Fruit fly (Drosophila melanogaster) whole organism, embryonic: Measurements from ENCODE around the gene CG10232.

Experiments used
- Awh ChIP-seq: fragments of 200-800 bp; sonication (Bioruptor generic); IDR thresholded peaks from 2 replicates; pipeline ENCODE4, ENCODE4 v1.3.6; 2022; ENCODE audit warnings: missing biosample characterization, missing genetic modification characterization
- CG10462 ChIP-seq: fragments of 200-800 bp; sonication (Bioruptor generic); optimal IDR thresholded peaks from 2 replicates; lab custom pipeline; 2016; ENCODE audit warnings: missing biosample characterization, missing genetic modification characterization
- CG11085 ChIP-seq: fragments of 200-800 bp; sonication (Bioruptor generic); IDR thresholded peaks from 2 replicates; pipeline ENCODE4 v1.3.6; 2022; ENCODE audit warnings: missing biosample characterization, missing genetic modification characterization
- CG12104 ChIP-seq: fragments of 200-800 bp; sonication (Bioruptor generic); optimal IDR thresholded peaks from 3 replicates; lab custom pipeline; 2016; ENCODE audit warnings: missing biosample characterization, missing genetic modification characterization
- CG15601 ChIP-seq: fragments of 200-800 bp; sonication (Bioruptor generic); optimal IDR thresholded peaks from 3 replicates; lab custom pipeline; 2019; ENCODE audit warnings: missing biosample characterization, mild to moderate bottlenecking, missing genetic modification characterization, moderate library complexity
- CG1647 ChIP-seq: fragments of 200-800 bp; sonication (Bioruptor generic); optimal IDR thresholded peaks from 3 replicates; lab custom pipeline; 2016; ENCODE audit warnings: missing biosample characterization, missing genetic modification characterization
- CG16779 ChIP-seq: fragments of 200-800 bp; sonication (Bioruptor generic); IDR thresholded peaks from 2 replicates; pipeline ENCODE4 v1.3.6; 2022; ENCODE audit warnings: missing biosample characterization, missing genetic modification characterization
- CG17359 ChIP-seq: fragments of 200-800 bp; sonication (Bioruptor generic); optimal IDR thresholded peaks from 3 replicates; lab custom pipeline; 2018; ENCODE audit warnings: missing biosample characterization, mild to moderate bottlenecking, missing genetic modification characterization, moderate library complexity
- CG3847 ChIP-seq: fragments of 200-800 bp; sonication (Bioruptor generic); IDR thresholded peaks from 2 replicates; pipeline ENCODE4 v1.3.6; 2022; ENCODE audit warnings: missing biosample characterization, missing genetic modification characterization
- CG4328 ChIP-seq: fragments of 200-800 bp; sonication (Bioruptor generic); optimal IDR thresholded peaks from 3 replicates; lab custom pipeline; 2017; ENCODE audit warnings: missing biosample characterization, missing genetic modification reagents, missing genetic modification characterization
- CG4360 ChIP-seq: fragments of 200-800 bp; sonication (Bioruptor generic); IDR thresholded peaks from 2 replicates; pipeline ENCODE4 v1.3.6; 2022; ENCODE audit warnings: missing biosample characterization, missing genetic modification characterization
- CG4730 ChIP-seq: fragments of 200-800 bp; sonication (Bioruptor generic); IDR thresholded peaks from 2 replicates; pipeline ENCODE4 v1.3.6; 2022; ENCODE audit warnings: missing biosample characterization, missing genetic modification characterization
- CG4854 ChIP-seq: fragments of 200-800 bp; sonication (Bioruptor generic); optimal IDR thresholded peaks from 2 replicates; lab custom pipeline; 2016; ENCODE audit warnings: missing biosample characterization, missing genetic modification characterization, inconsistent platforms
- CG5180 ChIP-seq: fragments of 200-800 bp; sonication (Bioruptor generic); optimal IDR thresholded peaks from 3 replicates; lab custom pipeline; 2017; ENCODE audit warnings: missing biosample characterization, missing genetic modification characterization, mild to moderate bottlenecking, moderate library complexity, missing genetic modification reagents
- CG5245 ChIP-seq: fragments of 200-800 bp; sonication (Bioruptor generic); optimal IDR thresholded peaks from 3 replicates; lab custom pipeline; 2016; ENCODE audit warnings: missing biosample characterization, missing genetic modification characterization
- CG6683 ChIP-seq: fragments of 200-800 bp; sonication (Bioruptor generic); optimal IDR thresholded peaks from 2 replicates; lab custom pipeline; 2017; ENCODE audit warnings: missing biosample characterization, mild to moderate bottlenecking, missing genetic modification characterization, missing genetic modification reagents
- CG8089 ChIP-seq: fragments of 200-800 bp; sonication (Bioruptor generic); optimal IDR thresholded peaks from 3 replicates; lab custom pipeline; 2016; ENCODE audit warnings: missing biosample characterization, missing genetic modification characterization
- CG8478 ChIP-seq: fragments of >200 bp; optimal IDR thresholded peaks from 2 replicates; lab custom pipeline; 2018
- CG9932 ChIP-seq: fragments of 200-800 bp; sonication (Bioruptor generic); IDR thresholded peaks from 2 replicates; pipeline ENCODE4 v1.3.6; 2022; ENCODE audit warnings: missing biosample characterization, missing genetic modification characterization
- CkIIα-i1 ChIP-seq: fragments of 200-800 bp; sonication (Bioruptor generic); IDR thresholded peaks from 2 replicates; pipeline ENCODE4 v1.3.6; 2022; ENCODE audit warnings: missing biosample characterization, missing genetic modification characterization
- CoRest ChIP-seq: fragments of 200-800 bp; sonication (Bioruptor generic); optimal IDR thresholded peaks from 3 replicates; lab custom pipeline; 2018; ENCODE audit warnings: missing biosample characterization, mild to moderate bottlenecking, missing genetic modification characterization, moderate library complexity
- Dp ChIP-seq: fragments of 200-800 bp; sonication (Bioruptor generic); optimal IDR thresholded peaks from 2 replicates; lab custom pipeline; 2018; ENCODE audit warnings: missing biosample characterization, mild to moderate bottlenecking, missing genetic modification characterization, moderate library complexity
- Ets65A ChIP-seq: fragments of 200-800 bp; sonication (Bioruptor generic); peaks from one replicate; lab custom pipeline; 2016; ENCODE audit warnings: missing biosample characterization, missing genetic modification characterization
- HmgD ChIP-seq: fragments of 200-800 bp; sonication (Bioruptor generic); optimal IDR thresholded peaks from 3 replicates; lab custom pipeline; 2016; ENCODE audit warnings: missing biosample characterization, missing genetic modification characterization
- NK7.1 ChIP-seq: fragments of 200-800 bp; sonication (Bioruptor generic); optimal IDR thresholded peaks from 3 replicates; lab custom pipeline; 2016; ENCODE audit warnings: missing biosample characterization, missing genetic modification characterization
- Nf-YA ChIP-seq: fragments of 200-800 bp; sonication (Bioruptor generic); IDR thresholded peaks from 2 replicates; pipeline ENCODE4 v1.3.6; 2022; ENCODE audit warnings: missing biosample characterization, missing genetic modification characterization
- Optix ChIP-seq: fragments of 200-800 bp; sonication (Bioruptor generic); IDR thresholded peaks from 3 replicates; pipeline ENCODE4 v1.3.6; 2022; ENCODE audit warnings: missing biosample characterization, missing genetic modification characterization
- Side ChIP-seq: fragments of 200-800 bp; sonication (Bioruptor generic); optimal IDR thresholded peaks from 2 replicates; lab custom pipeline; 2016; ENCODE audit warnings: missing biosample characterization, missing genetic modification characterization
- Sox100B ChIP-seq: fragments of 200-800 bp; sonication (Bioruptor generic); optimal IDR thresholded peaks from 3 replicates; lab custom pipeline; 2018; ENCODE audit warnings: missing biosample characterization, mild to moderate bottlenecking, missing genetic modification characterization
- Sry-δ ChIP-seq: fragments of 200-800 bp; sonication (Bioruptor generic); optimal IDR thresholded peaks from 2 replicates; lab custom pipeline; 2016; ENCODE audit warnings: missing biosample characterization, missing genetic modification characterization
- ac ChIP-seq: fragments of 200-800 bp; sonication (Bioruptor generic); optimal IDR thresholded peaks from 3 replicates; lab custom pipeline; 2017; ENCODE audit warnings: missing biosample characterization, mild to moderate bottlenecking, missing genetic modification characterization
- chinmo ChIP-seq: fragments of 200-800 bp; sonication (Bioruptor generic); IDR thresholded peaks from 4 replicates; pipeline ENCODE4 v1.3.6; 2022; ENCODE audit warnings: missing biosample characterization, missing genetic modification characterization; ENCODE audit not compliant: partially characterized antibody
- chm ChIP-seq: fragments of 200-800 bp; sonication (Bioruptor generic); IDR thresholded peaks from 2 replicates; pipeline ENCODE4 v1.3.6; 2022; ENCODE audit warnings: missing biosample characterization, missing genetic modification characterization
- dmrt99B ChIP-seq: fragments of 200-800 bp; sonication (Bioruptor generic); optimal IDR thresholded peaks from 2 replicates; lab custom pipeline; 2018; ENCODE audit warnings: missing biosample characterization, mild to moderate bottlenecking, missing genetic modification characterization, moderate library complexity
- fd96Cb ChIP-seq: fragments of 200-800 bp; sonication (Bioruptor generic); optimal IDR thresholded peaks from 2 replicates; lab custom pipeline; 2018; ENCODE audit warnings: missing biosample characterization, mild to moderate bottlenecking, missing genetic modification characterization, moderate library complexity
- gce ChIP-seq: fragments of 200-800 bp; sonication (Bioruptor generic); IDR thresholded peaks from 3 replicates; pipeline ENCODE4 v1.3.6; 2022; ENCODE audit warnings: missing biosample characterization, missing genetic modification characterization
- ken ChIP-seq: fragments of 200-800 bp; sonication (Bioruptor generic); IDR thresholded peaks from 3 replicates; pipeline ENCODE4 v1.3.6; 2022; ENCODE audit warnings: missing biosample characterization, missing genetic modification characterization
- nerfin-2 ChIP-seq: fragments of 200-800 bp; sonication (Bioruptor generic); IDR thresholded peaks from 2 replicates; pipeline ENCODE4 v1.3.6; 2022; ENCODE audit warnings: missing biosample characterization, missing genetic modification characterization; ENCODE audit not compliant: partially characterized antibody
- pnt ChIP-seq: fragments of 200-800 bp; sonication (Bioruptor generic); optimal IDR thresholded peaks from 3 replicates; lab custom pipeline; 2016; ENCODE audit warnings: missing biosample characterization, missing genetic modification characterization
- rib ChIP-seq: fragments of 200-800 bp; sonication (Bioruptor generic); IDR thresholded peaks from 2 replicates; pipeline ENCODE4 v1.3.6; 2022; ENCODE audit warnings: missing biosample characterization, missing genetic modification characterization
- sna ChIP-seq: fragments of 200-800 bp; sonication (Bioruptor generic); IDR thresholded peaks from 2 replicates; pipeline ENCODE4 v1.3.6; 2022; ENCODE audit warnings: missing biosample characterization, missing genetic modification characterization; ENCODE audit not compliant: partially characterized antibody
- ssp ChIP-seq: fragments of 200-800 bp; sonication (Bioruptor generic); IDR thresholded peaks from 2 replicates; pipeline ENCODE4 v1.3.6; 2022; ENCODE audit warnings: missing biosample characterization, missing genetic modification characterization
- tin ChIP-seq: fragments of 200-800 bp; sonication (Bioruptor generic); optimal IDR thresholded peaks from 3 replicates; lab custom pipeline; 2016; ENCODE audit warnings: missing biosample characterization, missing genetic modification characterization
- trh ChIP-seq: fragments of 200-800 bp; sonication (Bioruptor generic); optimal IDR thresholded peaks from 2 replicates; lab custom pipeline; 2016; ENCODE audit warnings: missing biosample characterization, missing genetic modification characterization
- wek ChIP-seq: fragments of 200-800 bp; sonication (Bioruptor generic); optimal IDR thresholded peaks from 3 replicates; lab custom pipeline; 2018; ENCODE audit warnings: missing biosample characterization, mild to moderate bottlenecking, missing genetic modification characterization, moderate library complexity
- zen2 ChIP-seq: fragments of 200-800 bp; sonication (Bioruptor generic); IDR thresholded peaks from 3 replicates; pipeline ENCODE4 v1.3.6; 2022; ENCODE audit warnings: missing biosample characterization, missing genetic modification characterization; ENCODE audit not compliant: partially characterized antibody

The CG10232 gene

DNA sequence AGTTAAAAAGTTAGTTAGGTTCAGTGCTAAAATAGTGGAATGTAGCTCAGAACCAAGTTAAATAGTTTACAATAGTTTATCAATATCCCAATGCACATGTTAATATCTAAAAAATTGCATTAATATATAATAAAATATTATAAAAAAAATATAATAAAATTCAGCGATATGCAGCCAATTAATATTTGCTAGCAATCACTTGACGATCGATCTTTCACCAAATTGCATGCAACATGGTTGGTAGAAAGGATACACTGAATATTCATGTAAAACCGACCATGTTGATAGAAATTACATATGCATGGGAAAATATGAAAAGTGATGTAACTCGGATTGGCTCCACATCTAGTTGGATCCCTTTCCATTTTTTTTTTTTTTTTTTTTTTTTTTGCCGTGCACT, 45.8 kb downstream of the CG10232 start:
- TF ChIP-seq rib (GFP tag; lab: Robert Waterston, UW) (no peak), gce (GFP tag; lab: Robert Waterston, UW) (no peak), CG9932 (GFP tag; lab: Robert Waterston, UW) (no peak), sna (GFP tag; lab: Robert Waterston, UW) (no peak), zen2 (no peak), fd96Cb (tag; lab: Kevin White, UChicago) (no peak), CG4854 (GFP tag; lab: Kevin White, UChicago) (no peak), HmgD (no peak), CkIIα-i1 (GFP tag; lab: Robert Waterston, UW) (no peak), CG5245 (GFP tag; lab: Kevin White, UChicago) (no peak)

DNA sequence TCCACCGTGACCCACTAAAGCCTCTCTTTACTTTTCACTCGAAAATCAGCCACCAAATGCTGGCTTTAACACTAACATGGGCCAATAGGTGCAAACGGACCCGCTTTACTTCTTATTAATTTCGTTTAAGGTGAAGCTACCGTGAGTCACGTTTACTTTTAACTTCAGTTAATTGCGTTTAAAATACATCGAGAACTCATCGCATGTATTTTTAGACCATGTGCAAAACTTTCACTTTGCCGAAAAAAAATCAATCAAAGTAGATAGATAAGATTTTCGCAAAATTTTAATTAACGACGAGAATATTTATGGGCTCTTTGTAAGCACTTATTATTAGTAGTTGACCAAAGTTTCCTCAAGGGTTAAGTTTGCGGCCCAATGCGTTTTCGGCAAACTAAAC, 47.1 kb downstream of the CG10232 start:
- no peak for TF ChIP-seq Sry-δ

DNA sequence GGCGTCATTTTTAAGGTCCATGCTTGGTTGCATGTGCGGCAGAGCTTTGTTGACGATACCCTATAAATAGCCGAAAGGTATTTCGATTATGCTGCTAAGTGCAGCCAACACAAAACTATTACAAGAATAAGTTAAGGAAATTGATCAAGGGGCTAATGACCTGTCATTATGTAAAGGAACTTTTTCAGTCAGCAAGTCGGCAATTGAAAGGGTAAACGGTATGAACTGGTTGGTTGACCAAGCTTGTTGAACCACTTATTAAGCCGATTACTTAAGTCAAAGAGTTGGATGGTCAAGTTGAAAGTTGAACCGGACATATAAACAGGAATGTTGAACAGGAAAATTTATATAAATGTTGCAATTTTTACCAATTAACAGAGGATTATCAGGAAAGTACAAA, 48.3 kb downstream of the CG10232 start:
- TF ChIP-seq CG15601 (tag; lab: Kevin White, UChicago) (peak; percentile 64), pnt (GFP tag; lab: Kevin White, UChicago) (no peak), wek (no peak), Ets65A (peak; percentile 16), tin (no peak)

DNA sequence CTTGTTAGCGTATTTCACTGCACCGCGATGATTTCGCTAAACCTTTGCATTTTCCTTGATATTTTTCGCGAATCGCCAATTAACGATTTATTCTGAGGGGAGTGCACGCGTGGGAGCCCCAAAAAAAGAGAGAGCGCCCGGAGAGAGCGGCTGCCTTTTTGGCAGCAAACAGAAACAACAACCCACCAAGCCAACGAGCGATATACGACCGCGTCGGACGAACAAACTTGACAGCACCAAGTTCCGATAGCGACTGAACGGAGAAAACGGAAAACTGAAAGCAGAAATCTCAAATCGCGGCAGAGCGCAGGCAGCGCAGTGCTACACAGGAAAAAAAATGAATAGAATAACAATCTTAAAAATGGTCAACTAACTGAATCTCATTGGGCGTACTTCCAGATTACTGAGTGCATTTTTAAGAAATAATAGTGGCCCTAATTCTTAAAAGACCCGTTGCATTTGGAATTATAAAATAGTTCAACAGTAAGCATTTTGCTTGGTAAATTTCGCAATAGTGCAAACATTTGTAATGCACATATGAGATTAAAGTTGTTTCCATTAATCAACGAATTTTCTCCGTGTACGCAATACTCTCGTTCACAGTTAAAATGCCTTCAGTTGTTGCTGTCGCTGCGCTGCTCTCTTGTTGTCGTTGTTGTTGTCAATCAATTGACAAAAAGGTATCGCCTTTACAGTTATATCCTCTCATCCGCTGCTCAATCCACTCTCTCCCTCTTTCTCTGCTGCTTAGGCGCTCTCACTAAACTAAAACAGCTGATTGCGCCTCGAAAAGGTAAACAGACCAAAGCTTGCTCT, 51.8 kb downstream of the CG10232 start, which contains the start of gene CG31145:
TSS of gene CG31145 (minus strand) at position 259 of the 816 bp plus-strand sequence.
- TF ChIP-seq Side (GFP tag; lab: Kevin White, UChicago) = peak; percentile 100
- peak; percentile 99 for TF ChIP-seq NK7.1 (GFP tag; lab: Kevin White, UChicago)
- peak; percentile 92 for TF ChIP-seq CkIIα-i1 (GFP tag; lab: Robert Waterston, UW)
- peak; percentile 94 for TF ChIP-seq CG5180 (GFP tag; lab: Kevin White, UChicago)
- TF ChIP-seq CG11085 (GFP tag; lab: Robert Waterston, UW) = peak; percentile 97
- TF ChIP-seq ken (GFP tag; lab: Robert Waterston, UW) = peak; percentile 99
- TF ChIP-seq CG16779 = peak; percentile 96
- TF ChIP-seq trh = peak; percentile 99
- TF ChIP-seq ac (GFP tag; lab: Kevin White, UChicago) = peak; percentile 96
- TF ChIP-seq chm = peak; percentile 95
- peak; percentile 99 for TF ChIP-seq CG8089 (GFP tag; lab: Kevin White, UChicago)
- peak; percentile 100 for TF ChIP-seq Sox100B (GFP tag; lab: Kevin White, UChicago)
- TF ChIP-seq CG4328 (GFP tag; lab: Kevin White, UChicago) = peak; percentile 98
- TF ChIP-seq chinmo (GFP tag; lab: Robert Waterston, UW) = peak; percentile 89; the same call in 2 of the 4 replicates
- TF ChIP-seq CG10462 (GFP tag; lab: Kevin White, UChicago) = peak; percentile 99
- peak; percentile 99 for TF ChIP-seq Optix (GFP tag; lab: Robert Waterston, UW)
- TF ChIP-seq Nf-YA = peak; percentile 98
- peak; percentile 88 for TF ChIP-seq CG4360 (GFP tag; lab: Robert Waterston, UW)
- TF ChIP-seq CG6683 (GFP tag; lab: Kevin White, UChicago) = peak; percentile 99
- TF ChIP-seq dmrt99B = peak; percentile 100
- peak; percentile 100 for TF ChIP-seq CG12104
- no peak for TF ChIP-seq nerfin-2 (GFP tag; lab: Robert Waterston, UW)
- TF ChIP-seq Dp (GFP tag; lab: Kevin White, UChicago) = peak; percentile 40
- TF ChIP-seq CG17359 = peak; percentile 100
- peak; percentile 100 for TF ChIP-seq CoRest (tag; lab: Kevin White, UChicago)
- peak; percentile 99 for TF ChIP-seq CG3847 (GFP tag; lab: Robert Waterston, UW)
- peak; percentile 95 for TF ChIP-seq ssp (GFP tag; lab: Robert Waterston, UW)
- TF ChIP-seq CG8478 = no peak
- TF ChIP-seq CG1647 (GFP tag; lab: Kevin White, UChicago) = peak; percentile 99
- TF ChIP-seq Awh (GFP tag; lab: Robert Waterston, UW) = peak; percentile 98
- TF ChIP-seq CG4730 (GFP tag; lab: Robert Waterston, UW) = peak; percentile 98
